Worm (Caenorhabditis elegans) whole organism, L2 larva: Measurements from ENCODE around the gene puf-6.

ENCODE experiments used
- nhr-10 ChIP-seq: sonication (generic microtip); optimal IDR thresholded peaks from 2 replicates; lab custom pipeline; 2017; ENCODE audit warnings: missing biosample characterization, missing genetic modification characterization
- unc-39 ChIP-seq: fragments of 150-350 bp; optimal IDR thresholded peaks from 2 replicates; lab custom pipeline; 2014; ENCODE audit warnings: missing biosample characterization, missing genetic modification characterization

- TF ChIP-seq nhr-10 (tag; lab: Kevin White, UChicago) (no peak), unc-39 (no peak)
Measured at ce11 chrII:13073742-13074141, 30.5 kb upstream of the puf-6 start.
